Worm (Caenorhabditis elegans) whole organism, midembryonic: Measurements from ENCODE around the gene W03C9.6.
A peak's percentile ranks its signal among the peaks of the same experiment; 100 is the strongest.

ENCODE experiments used
- T22C8.4 ChIP-seq: fragments of 200-800 bp; sonication (Bioruptor generic); IDR thresholded peaks from 2 replicates; pipeline ENCODE4 v1.3.6; 2022; ENCODE audit warnings: missing genetic modification characterization, missing compliant biosample characterization
- cog-1 ChIP-seq: sonication (generic microtip); optimal IDR thresholded peaks from 2 replicates; lab custom pipeline; 2016; ENCODE audit warnings: missing genetic modification characterization, missing compliant biosample characterization
- flt-1 ChIP-seq: fragments of 200-800 bp; sonication (Bioruptor generic); IDR thresholded peaks from 2 replicates; pipeline ENCODE4 v1.3.6; 2022; ENCODE audit warnings: missing genetic modification characterization, missing compliant biosample characterization
- klf-2 ChIP-seq: fragments of 200-800 bp; sonication (Bioruptor generic); conservative IDR thresholded peaks from 2 replicates; pipeline ENCODE4 v1.3.6; 2022; ENCODE audit warnings: missing genetic modification reagents, missing genetic modification characterization, missing compliant biosample characterization
- med-1 ChIP-seq: sonication (generic microtip); optimal IDR thresholded peaks from 2 replicates; lab custom pipeline; 2017; ENCODE audit warnings: missing genetic modification characterization, mild to moderate bottlenecking, missing compliant biosample characterization, antibody characterized with exemption, missing genetic modification reagents; ENCODE audit not compliant: insufficient read depth
- ref-1 ChIP-seq: fragments of 200-800 bp; sonication (Bioruptor generic); conservative IDR thresholded peaks from 2 replicates; pipeline ENCODE4 v1.3.6; 2022; ENCODE audit warnings: missing genetic modification reagents, missing genetic modification characterization, missing compliant biosample characterization
- tab-1 ChIP-seq: fragments of 200-800 bp; sonication (Bioruptor generic); IDR thresholded peaks from 2 replicates; pipeline ENCODE4 v1.3.6; 2022; ENCODE audit warnings: missing genetic modification characterization, missing compliant biosample characterization
- ztf-23 ChIP-seq: fragments of 200-800 bp; sonication (Bioruptor generic); IDR thresholded peaks from 2 replicates; pipeline ENCODE4 v1.3.6; 2022; ENCODE audit warnings: missing genetic modification reagents, missing genetic modification characterization, missing compliant biosample characterization
- ztf-29 ChIP-seq: fragments of 200-800 bp; sonication (Bioruptor generic); IDR thresholded peaks from 2 replicates; pipeline ENCODE4 v1.3.6; 2022; ENCODE audit warnings: missing genetic modification reagents, missing genetic modification characterization, missing compliant biosample characterization

Gene W03C9.6

ce11 chrII:11923620-11924298 is 30.5 kb upstream of the W03C9.6 start:
- TF ChIP-seq ztf-29 (peak; percentile 65; the same call in 1 of the 2 replicates), ztf-23 (GFP tag; lab: Robert Waterston, UW) (no peak), klf-2 (GFP tag; lab: Robert Waterston, UW) (no peak), med-1 (GFP tag; lab: Kevin White, UChicago) (no peak), T22C8.4 (GFP tag; lab: Robert Waterston, UW) (no peak), tab-1 (GFP tag; lab: Robert Waterston, UW) (no peak), flt-1 (no peak), ref-1 (GFP tag; lab: Robert Waterston, UW) (0 out of 2 replicates have a peak, but pooled peaks have one; percentile 12)

ce11 chrII:11925203-11925602 is 29.1 kb upstream of the W03C9.6 start:
- TF ChIP-seq tab-1 (GFP tag; lab: Robert Waterston, UW) = no peak

- TF ChIP-seq cog-1 (tag; lab: Kevin White, UChicago) (no peak), ref-1 (GFP tag; lab: Robert Waterston, UW) (no peak), tab-1 (GFP tag; lab: Robert Waterston, UW) (no peak), flt-1 (no peak), ztf-23 (GFP tag; lab: Robert Waterston, UW) (no peak), T22C8.4 (GFP tag; lab: Robert Waterston, UW) (no peak), klf-2 (GFP tag; lab: Robert Waterston, UW) (no peak), ztf-29 (no peak), med-1 (GFP tag; lab: Kevin White, UChicago) (no peak)
These were observed 27.8 kb upstream of the W03C9.6 start for ce11 chrII:11926501-11926900.

- TF ChIP-seq ref-1 (GFP tag; lab: Robert Waterston, UW) = no peak
- no peak for TF ChIP-seq flt-1
- no peak for TF ChIP-seq med-1 (GFP tag; lab: Kevin White, UChicago)
- TF ChIP-seq ztf-29 = no peak
- TF ChIP-seq ztf-23 (GFP tag; lab: Robert Waterston, UW) = no peak
- no peak for TF ChIP-seq cog-1 (tag; lab: Kevin White, UChicago)
- no peak for TF ChIP-seq tab-1 (GFP tag; lab: Robert Waterston, UW)
- TF ChIP-seq T22C8.4 (GFP tag; lab: Robert Waterston, UW) = no peak
- no peak for TF ChIP-seq klf-2 (GFP tag; lab: Robert Waterston, UW)
These were observed 25.6 kb upstream of the W03C9.6 start for ce11 chrII:11928752-11929151.

ce11 chrII:11930132-11930531 is 24.2 kb upstream of the W03C9.6 start:
- no peak for TF ChIP-seq cog-1 (tag; lab: Kevin White, UChicago)
- peak; percentile 52; the same call in 1 of the 2 replicates for TF ChIP-seq ztf-29

DNA sequence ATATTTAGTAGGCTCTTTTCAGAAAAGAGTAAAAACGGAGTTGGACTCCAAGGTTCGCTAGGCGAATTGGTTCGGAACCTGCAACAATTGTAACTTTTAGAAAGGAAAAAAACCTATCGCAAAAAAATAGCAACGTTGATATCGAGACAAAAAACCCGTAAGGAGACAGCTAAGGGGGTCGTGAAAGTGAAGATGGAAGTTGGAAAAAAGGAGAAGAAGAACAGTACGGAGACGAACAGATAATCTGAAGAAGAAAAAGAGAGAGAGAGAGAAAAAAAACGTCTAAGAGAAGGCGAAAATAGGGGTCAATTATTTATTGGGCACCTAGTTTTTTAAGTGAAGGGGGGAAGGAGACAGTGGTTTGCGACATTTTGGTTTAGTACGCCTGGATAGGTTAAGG is 19.0 kb upstream of the W03C9.6 start, which contains the start of gene lin-29:
Gene lin-29, minus strand, starts transcription at position 78 of the 400 bp plus-strand sequence.
- TF ChIP-seq klf-2 (GFP tag; lab: Robert Waterston, UW) = no peak
- TF ChIP-seq ref-1 (GFP tag; lab: Robert Waterston, UW) = no peak
- TF ChIP-seq ztf-23 (GFP tag; lab: Robert Waterston, UW) = no peak

- TF ChIP-seq flt-1 (no peak), klf-2 (GFP tag; lab: Robert Waterston, UW) (no peak), ztf-23 (GFP tag; lab: Robert Waterston, UW) (no peak), tab-1 (GFP tag; lab: Robert Waterston, UW) (no peak), med-1 (GFP tag; lab: Kevin White, UChicago) (no peak), T22C8.4 (GFP tag; lab: Robert Waterston, UW) (no peak), ztf-29 (no peak), ref-1 (GFP tag; lab: Robert Waterston, UW) (no peak), cog-1 (tag; lab: Kevin White, UChicago) (no peak)
These were observed 17.9 kb upstream of the W03C9.6 start for ce11 chrII:11936393-11936792.

DNA sequence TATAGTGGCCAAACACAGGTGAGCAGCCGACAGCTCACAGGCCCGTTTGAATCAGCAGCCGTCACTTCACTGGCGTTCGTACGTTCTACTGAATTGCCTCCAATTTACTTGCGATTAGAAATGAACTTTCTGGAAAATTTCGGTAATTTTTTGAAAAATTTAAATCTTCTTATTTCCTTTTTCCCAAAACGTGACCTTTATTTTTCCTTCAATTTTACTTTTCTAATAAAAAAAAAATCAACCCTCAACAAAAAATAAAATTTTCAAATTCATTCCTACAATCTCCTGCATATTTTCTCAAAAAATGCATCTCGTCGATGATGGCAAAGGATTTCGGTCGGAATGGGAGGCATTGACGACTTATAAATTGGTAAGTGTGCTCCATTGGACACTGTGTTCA is 5.8 kb upstream of the W03C9.6 start, which contains the start of gene W03C9.8:
Gene W03C9.8, plus strand, starts transcription at position 301 of the 400 bp plus-strand sequence.
- no peak for TF ChIP-seq tab-1 (GFP tag; lab: Robert Waterston, UW)
- no peak for TF ChIP-seq T22C8.4 (GFP tag; lab: Robert Waterston, UW)
- TF ChIP-seq klf-2 (GFP tag; lab: Robert Waterston, UW) = no peak
- no peak for TF ChIP-seq flt-1
- no peak for TF ChIP-seq ref-1 (GFP tag; lab: Robert Waterston, UW)
- no peak for TF ChIP-seq ztf-29
- no peak for TF ChIP-seq ztf-23 (GFP tag; lab: Robert Waterston, UW)
- no peak for TF ChIP-seq cog-1 (tag; lab: Kevin White, UChicago)
- no peak for TF ChIP-seq med-1 (GFP tag; lab: Kevin White, UChicago)

DNA sequence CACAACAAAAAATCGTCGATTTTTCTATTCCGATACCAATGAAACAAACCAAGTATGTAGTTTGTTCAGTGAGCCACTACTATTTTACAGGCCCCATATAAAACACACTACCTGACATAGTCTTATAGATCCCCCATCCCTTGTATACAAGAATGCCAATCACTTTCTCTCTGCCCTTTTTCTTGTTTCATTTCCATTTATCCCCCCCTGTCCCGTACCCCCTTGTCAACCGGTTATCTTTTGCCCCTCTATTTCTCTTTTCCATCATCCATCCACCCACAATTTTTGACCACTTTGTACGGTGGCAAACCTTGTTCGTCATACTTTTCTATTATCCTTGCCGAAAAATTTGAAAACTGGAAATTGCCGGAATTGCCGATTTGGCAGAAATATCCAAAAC is 1.3 kb upstream of the W03C9.6 start:
- TF ChIP-seq T22C8.4 (GFP tag; lab: Robert Waterston, UW) (no peak), ztf-23 (GFP tag; lab: Robert Waterston, UW) (no peak), flt-1 (no peak), tab-1 (GFP tag; lab: Robert Waterston, UW) (no peak), cog-1 (tag; lab: Kevin White, UChicago) (no peak), klf-2 (GFP tag; lab: Robert Waterston, UW) (no peak), med-1 (GFP tag; lab: Kevin White, UChicago) (no peak), ref-1 (GFP tag; lab: Robert Waterston, UW) (no peak), ztf-29 (no peak)

ce11 chrII:11954811-11955210 is 503 bp downstream of the W03C9.6 start:
- TF ChIP-seq ztf-23 (GFP tag; lab: Robert Waterston, UW) (no peak), klf-2 (GFP tag; lab: Robert Waterston, UW) (no peak), flt-1 (no peak), ref-1 (GFP tag; lab: Robert Waterston, UW) (no peak), ztf-29 (peak; percentile 21; the same call in 1 of the 2 replicates), cog-1 (tag; lab: Kevin White, UChicago) (no peak), tab-1 (GFP tag; lab: Robert Waterston, UW) (no peak), T22C8.4 (GFP tag; lab: Robert Waterston, UW) (no peak)
